Worm (Caenorhabditis elegans) whole organism, late embryonic: ENCODE data around the gene R13A5.10.
A peak's percentile ranks its signal among the peaks of the same experiment; 100 is the strongest.

Experiments
- C08G9.2 ChIP-seq: sonication (generic microtip); optimal IDR thresholded peaks from 2 replicates; lab custom pipeline; 2016; ENCODE audit warnings: mild to moderate bottlenecking, missing genetic modification characterization, moderate library complexity, missing compliant biosample characterization
- C38D4.7 ChIP-seq: fragments of 200-800 bp; sonication (Bioruptor generic); optimal IDR thresholded peaks from 2 replicates; lab custom pipeline; 2018; ENCODE audit warnings: mild to moderate bottlenecking, missing genetic modification characterization, moderate library complexity, missing compliant biosample characterization
- F13H6.1 ChIP-seq: sonication (generic microtip); optimal IDR thresholded peaks from 2 replicates; lab custom pipeline; 2016; ENCODE audit warnings: missing genetic modification characterization, missing compliant biosample characterization
- K09A11.1 ChIP-seq: sonication (generic microtip); optimal IDR thresholded peaks from 2 replicates; lab custom pipeline; 2017; ENCODE audit warnings: antibody characterized with exemption, mild to moderate bottlenecking, missing genetic modification characterization, missing compliant biosample characterization; ENCODE audit not compliant: insufficient read depth
- Y22D7AL.16 ChIP-seq: sonication (generic microtip); optimal IDR thresholded peaks from 2 replicates; lab custom pipeline; 2016; ENCODE audit warnings: missing genetic modification characterization, missing compliant biosample characterization
- ahr-1 ChIP-seq: sonication (generic microtip); optimal IDR thresholded peaks from 2 replicates; lab custom pipeline; 2016; ENCODE audit warnings: missing genetic modification characterization, missing compliant biosample characterization
- ama-1 ChIP-seq: fragments of 150-350 bp; optimal IDR thresholded peaks from 2 replicates; lab custom pipeline; 2014
- ceh-18 ChIP-seq: sonication (generic microtip); optimal IDR thresholded peaks from 2 replicates; lab custom pipeline; 2016; ENCODE audit warnings: missing genetic modification characterization, missing compliant biosample characterization
- ceh-2 ChIP-seq: sonication (generic microtip); optimal IDR thresholded peaks from 2 replicates; lab custom pipeline; 2016; ENCODE audit warnings: missing genotype, missing genetic modification characterization, missing compliant biosample characterization
- ceh-30 ChIP-seq: fragments of 150-350 bp; optimal IDR thresholded peaks from 2 replicates; lab custom pipeline; 2014; ENCODE audit warnings: missing biosample characterization, missing genetic modification characterization
- ceh-34 ChIP-seq: sonication (generic microtip); optimal IDR thresholded peaks from 2 replicates; lab custom pipeline; 2016; ENCODE audit warnings: mild to moderate bottlenecking, missing genetic modification characterization, missing compliant biosample characterization
- ceh-45 ChIP-seq: fragments of 200-800 bp; sonication (Bioruptor generic); IDR thresholded peaks from 2 replicates; pipeline ENCODE4 v1.3.6; 2022; ENCODE audit warnings: missing genetic modification reagents, missing genetic modification characterization, missing compliant biosample characterization
- ceh-48 ChIP-seq: sonication (generic microtip); optimal IDR thresholded peaks from 2 replicates; lab custom pipeline; 2016; ENCODE audit warnings: missing genetic modification characterization, inconsistent platforms, missing compliant biosample characterization
- che-1 ChIP-seq: sonication (generic microtip); optimal IDR thresholded peaks from 2 replicates; lab custom pipeline; 2016; ENCODE audit warnings: mild to moderate bottlenecking, missing genetic modification characterization, missing compliant biosample characterization
- dmd-4 ChIP-seq: sonication (generic microtip); optimal IDR thresholded peaks from 2 replicates; lab custom pipeline; 2016; ENCODE audit warnings: borderline replicate concordance, missing genetic modification characterization, missing compliant biosample characterization
- dve-1 ChIP-seq: sonication (generic microtip); optimal IDR thresholded peaks from 2 replicates; lab custom pipeline; 2017; ENCODE audit warnings: antibody characterized with exemption, mild to moderate bottlenecking, missing genetic modification characterization, missing compliant biosample characterization
- elt-2 ChIP-seq: sonication (generic microtip); optimal IDR thresholded peaks from 2 replicates; lab custom pipeline; 2016; ENCODE audit warnings: missing genetic modification reagents, missing genetic modification characterization, missing compliant biosample characterization
- elt-4 ChIP-seq: sonication (generic microtip); optimal IDR thresholded peaks from 2 replicates; lab custom pipeline; 2016; ENCODE audit warnings: missing genetic modification characterization, missing compliant biosample characterization
- eyg-1 ChIP-seq: sonication (generic microtip); optimal IDR thresholded peaks from 2 replicates; lab custom pipeline; 2016; ENCODE audit warnings: missing genotype, missing genetic modification characterization, missing compliant biosample characterization
- fax-1 ChIP-seq: sonication (generic microtip); optimal IDR thresholded peaks from 2 replicates; lab custom pipeline; 2016; ENCODE audit warnings: missing genotype, missing genetic modification characterization, missing compliant biosample characterization
- gmeb-2 ChIP-seq: sonication (generic microtip); optimal IDR thresholded peaks from 2 replicates; lab custom pipeline; 2016; ENCODE audit warnings: missing genetic modification characterization, inconsistent platforms, missing compliant biosample characterization
- hlh-13 ChIP-seq: fragments of 200-800 bp; sonication (Bioruptor generic); optimal IDR thresholded peaks from 2 replicates; lab custom pipeline; 2018; ENCODE audit warnings: mild to moderate bottlenecking, missing genetic modification characterization, missing compliant biosample characterization
- hlh-15 ChIP-seq: sonication (generic microtip); optimal IDR thresholded peaks from 2 replicates; lab custom pipeline; 2016; ENCODE audit warnings: missing genetic modification characterization, missing compliant biosample characterization
- hlh-6 ChIP-seq: sonication (generic microtip); optimal IDR thresholded peaks from 2 replicates; lab custom pipeline; 2016; ENCODE audit warnings: missing genotype, missing genetic modification characterization, missing compliant biosample characterization
- hlh-8 ChIP-seq: sonication (generic microtip); optimal IDR thresholded peaks from 2 replicates; lab custom pipeline; 2016; ENCODE audit warnings: missing genotype, missing genetic modification characterization, missing compliant biosample characterization
- lim-6 ChIP-seq: sonication (generic microtip); optimal IDR thresholded peaks from 2 replicates; lab custom pipeline; 2016; ENCODE audit warnings: missing genetic modification characterization, missing compliant biosample characterization
- lin-11 ChIP-seq: fragments of 200-800 bp; sonication (Bioruptor generic); optimal IDR thresholded peaks from 2 replicates; lab custom pipeline; 2018; ENCODE audit warnings: mild to moderate bottlenecking, missing genetic modification characterization, missing compliant biosample characterization
- madf-2 ChIP-seq: sonication (generic microtip); optimal IDR thresholded peaks from 2 replicates; lab custom pipeline; 2017; ENCODE audit warnings: missing genetic modification characterization, missing compliant biosample characterization
- mec-3 ChIP-seq: sonication (generic microtip); optimal IDR thresholded peaks from 2 replicates; lab custom pipeline; 2016; ENCODE audit warnings: borderline replicate concordance, missing genetic modification characterization, missing compliant biosample characterization
- nfya-1 ChIP-seq: sonication (generic microtip); optimal IDR thresholded peaks from 2 replicates; lab custom pipeline; 2017; ENCODE audit warnings: missing genetic modification characterization, mild to moderate bottlenecking, missing compliant biosample characterization, antibody characterized with exemption, moderate library complexity
- nhr-11 ChIP-seq: fragments of 150-350 bp; optimal IDR thresholded peaks from 2 replicates; lab custom pipeline; 2014; ENCODE audit warnings: missing biosample characterization, missing genetic modification characterization
- odd-2 ChIP-seq: sonication (generic microtip); optimal IDR thresholded peaks from 2 replicates; lab custom pipeline; 2017; ENCODE audit warnings: antibody characterized with exemption, mild to moderate bottlenecking, missing genetic modification characterization, missing compliant biosample characterization
- pag-3 ChIP-seq: sonication (generic microtip); optimal IDR thresholded peaks from 2 replicates; lab custom pipeline; 2016; ENCODE audit warnings: missing compliant biosample characterization, missing genetic modification characterization, borderline replicate concordance
- pha-2 ChIP-seq: sonication (generic microtip); optimal IDR thresholded peaks from 2 replicates; lab custom pipeline; 2017; ENCODE audit warnings: mild to moderate bottlenecking, missing genetic modification characterization, missing compliant biosample characterization
- pha-4 ChIP-seq: fragments of 150-350 bp; optimal IDR thresholded peaks from 2 replicates; lab custom pipeline; 2018; ENCODE audit warnings: missing biosample characterization, missing genetic modification reagents, missing genetic modification characterization
- pqm-1 ChIP-seq: sonication (generic microtip); optimal IDR thresholded peaks from 2 replicates; lab custom pipeline; 2016; ENCODE audit warnings: missing genetic modification characterization, missing compliant biosample characterization
- pros-1 ChIP-seq: fragments of 150-350 bp; optimal IDR thresholded peaks from 2 replicates; lab custom pipeline; 2014; ENCODE audit warnings: missing biosample characterization, missing genetic modification reagents, missing genetic modification characterization
- ref-2 ChIP-seq: sonication (generic microtip); optimal IDR thresholded peaks from 2 replicates; lab custom pipeline; 2016; ENCODE audit warnings: missing genetic modification characterization, missing compliant biosample characterization
- rnt-1 ChIP-seq: sonication (generic microtip); optimal IDR thresholded peaks from 2 replicates; lab custom pipeline; 2016; ENCODE audit warnings: missing genetic modification characterization, missing compliant biosample characterization
- sdc-2 ChIP-seq: sonication (generic microtip); optimal IDR thresholded peaks from 2 replicates; lab custom pipeline; 2016; ENCODE audit warnings: missing genotype, missing genetic modification characterization, missing compliant biosample characterization
- sox-2 ChIP-seq: fragments of 200-800 bp; sonication (Bioruptor generic); IDR thresholded peaks from 2 replicates; pipeline ENCODE4 v1.3.6; 2022; ENCODE audit warnings: missing genetic modification reagents, missing genetic modification characterization, missing compliant biosample characterization
- syd-9 ChIP-seq: sonication (generic microtip); optimal IDR thresholded peaks from 2 replicates; lab custom pipeline; 2016; ENCODE audit warnings: mild to moderate bottlenecking, missing genetic modification characterization, moderate library complexity, missing compliant biosample characterization
- tbx-2 ChIP-seq: sonication (generic microtip); optimal IDR thresholded peaks from 2 replicates; lab custom pipeline; 2016; ENCODE audit warnings: missing genetic modification characterization, missing compliant biosample characterization
- tbx-7 ChIP-seq: sonication (generic microtip); optimal IDR thresholded peaks from 2 replicates; lab custom pipeline; 2016; ENCODE audit warnings: missing genotype, missing genetic modification characterization, missing compliant biosample characterization
- ttx-3 ChIP-seq: sonication (generic microtip); optimal IDR thresholded peaks from 2 replicates; lab custom pipeline; 2016; ENCODE audit warnings: missing genetic modification reagents, missing genetic modification characterization, missing compliant biosample characterization
- unc-3 ChIP-seq, 2 experiments: fragments of 200-800 bp in 1 of 2; sonication (Bioruptor generic) in 1 of 2; sonication (generic microtip) in 1 of 2; conservative IDR thresholded peaks in 1 of 2; optimal IDR thresholded peaks in 1 of 2; 2 replicates each; pipeline versions ENCODE4 v1.3.6 to Lab custom; 2016 to 2022; ENCODE audit warnings: missing compliant biosample characterization in 2 of 2, missing genetic modification characterization in 2 of 2, missing genetic modification reagents in 1 of 2
- unc-42 ChIP-seq: sonication (generic microtip); optimal IDR thresholded peaks from 2 replicates; lab custom pipeline; 2016; ENCODE audit warnings: missing genotype, missing genetic modification characterization, missing compliant biosample characterization
- unc-55 ChIP-seq: sonication (generic microtip); optimal IDR thresholded peaks from 2 replicates; lab custom pipeline; 2017; ENCODE audit warnings: missing biosample characterization, missing genetic modification reagents, missing genetic modification characterization
- unc-86 ChIP-seq: sonication (generic microtip); optimal IDR thresholded peaks from 2 replicates; lab custom pipeline; 2016; ENCODE audit warnings: missing genetic modification characterization, missing compliant biosample characterization
- ztf-16 ChIP-seq: sonication (generic microtip); optimal IDR thresholded peaks from 2 replicates; lab custom pipeline; 2017; ENCODE audit warnings: missing genetic modification characterization, missing compliant biosample characterization

Gene R13A5.10

DNA sequence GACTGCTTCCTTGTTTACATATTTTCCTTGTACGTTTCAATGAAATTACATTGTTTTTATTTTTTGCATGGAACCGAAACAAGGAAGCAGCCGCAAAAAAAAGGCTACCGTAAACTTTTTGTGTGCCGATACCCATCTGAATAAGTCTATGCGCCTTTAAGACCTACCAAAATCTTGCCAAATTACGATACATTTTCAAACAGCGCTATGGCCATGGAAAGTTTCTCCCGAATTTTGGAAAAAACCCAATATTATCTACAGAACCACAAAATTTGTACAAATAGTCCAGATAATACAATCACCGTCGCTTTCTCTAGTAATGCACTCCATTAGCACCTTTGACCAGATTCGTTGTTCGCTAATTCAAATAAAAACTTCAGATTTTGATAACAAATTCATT lies 11.1 kb downstream of the R13A5.10 start:
- TF ChIP-seq madf-2 (tag; lab: Kevin White, UChicago), result no peak
- no peak for TF ChIP-seq sdc-2 (tag; lab: Kevin White, UChicago)
- TF ChIP-seq ztf-16 (tag; lab: Kevin White, UChicago), result no peak

DNA sequence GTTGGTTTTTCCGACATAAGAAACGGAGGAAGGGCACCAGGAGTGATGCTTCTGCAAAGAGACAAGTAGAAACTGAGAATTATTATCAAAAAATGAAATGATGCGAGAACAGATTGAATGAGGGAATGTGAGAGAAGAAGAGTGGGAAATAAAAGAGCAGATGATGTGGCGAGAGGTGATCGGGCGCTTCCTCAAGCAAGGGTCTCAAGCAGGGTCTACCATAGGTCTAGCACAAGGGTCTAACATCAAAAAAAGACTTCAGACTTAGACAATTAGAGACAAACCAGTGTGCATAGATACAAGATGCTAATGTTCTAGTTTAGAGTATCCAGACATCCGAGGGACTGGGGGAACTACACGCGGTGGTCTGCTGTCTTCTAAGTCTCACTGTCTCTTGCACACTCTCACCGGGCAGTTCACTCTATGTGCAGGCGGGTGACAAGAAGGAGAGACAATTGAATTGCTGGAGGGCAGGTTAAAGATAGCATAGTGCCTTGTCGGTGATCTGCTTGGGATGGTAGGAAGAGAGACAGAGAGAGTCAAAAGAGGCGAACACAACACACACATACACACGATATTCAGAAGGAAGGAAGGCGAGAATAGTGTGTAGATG lies 12.6 kb downstream of the R13A5.10 start, which contains the start of gene R13A5.7:
R13A5.7 (minus strand) TSS at position 51 of the 613 bp plus-strand sequence.
- no peak for TF ChIP-seq unc-86 (tag; lab: Kevin White, UChicago)
- TF ChIP-seq C38D4.7, result no peak
- no peak for TF ChIP-seq ahr-1 (tag; lab: Kevin White, UChicago)
- peak; percentile 90 for TF ChIP-seq unc-55 (GFP tag; lab: Kevin White, UChicago)
- no peak for TF ChIP-seq ceh-45 (GFP tag; lab: Robert Waterston, UW)
- no peak for TF ChIP-seq hlh-13 (GFP tag; lab: Kevin White, UChicago)
- TF ChIP-seq ceh-2 (tag; lab: Kevin White, UChicago), result peak; percentile 40
- peak; percentile 83 for TF ChIP-seq nfya-1
- TF ChIP-seq eyg-1 (tag; lab: Kevin White, UChicago), result no peak
- no peak for TF ChIP-seq nhr-11 (tag; lab: Kevin White, UChicago)
- TF ChIP-seq ref-2, result peak; percentile 9
- no peak for TF ChIP-seq pha-4 (tag; lab: Kevin White, UChicago)
- TF ChIP-seq hlh-8, result no peak
- TF ChIP-seq che-1, result no peak
- TF ChIP-seq hlh-6 (tag; lab: Kevin White, UChicago), result peak; percentile 48
- TF ChIP-seq syd-9 (tag; lab: Kevin White, UChicago), result peak; percentile 13
- TF ChIP-seq ceh-48 (tag; lab: Kevin White, UChicago), result no peak
- no peak for TF ChIP-seq Y22D7AL.16
- no peak for TF ChIP-seq mec-3 (tag; lab: Kevin White, UChicago)
- peak; percentile 2 for TF ChIP-seq dmd-4 (tag; lab: Kevin White, UChicago)
- no peak for TF ChIP-seq sox-2
- no peak for TF ChIP-seq madf-2 (tag; lab: Kevin White, UChicago)
- TF ChIP-seq lim-6 (tag; lab: Kevin White, UChicago), result no peak
- TF ChIP-seq hlh-15 (tag; lab: Kevin White, UChicago), result no peak
- TF ChIP-seq unc-42, result peak; percentile 59
- no peak for TF ChIP-seq elt-4 (tag; lab: Kevin White, UChicago)
- TF ChIP-seq ceh-34, result peak; percentile 78
- TF ChIP-seq C08G9.2 (tag; lab: Kevin White, UChicago), result no peak
- TF ChIP-seq pag-3 (tag; lab: Kevin White, UChicago), result no peak
- no peak for TF ChIP-seq K09A11.1
- TF ChIP-seq gmeb-2 (tag; lab: Kevin White, UChicago), result no peak
- TF ChIP-seq unc-3 (GFP tag; conservative IDR thresholded peaks at IDR 0.05; lab: Robert Waterston, UW), result no peak
- no peak for TF ChIP-seq unc-3 (tag; optimal IDR thresholded peaks at IDR 0.05; lab: Kevin White, UChicago)
- no peak for TF ChIP-seq rnt-1 (tag; lab: Kevin White, UChicago)
- no peak for TF ChIP-seq fax-1 (tag; lab: Kevin White, UChicago)
- TF ChIP-seq elt-2, result peak; percentile 33
- TF ChIP-seq lin-11, result no peak
- TF ChIP-seq ceh-18 (tag; lab: Kevin White, UChicago), result peak; percentile 43
- peak; percentile 41 for TF ChIP-seq sdc-2 (tag; lab: Kevin White, UChicago)
- peak; percentile 56 for TF ChIP-seq F13H6.1 (tag; lab: Kevin White, UChicago)
- no peak for TF ChIP-seq ttx-3 (tag; lab: Kevin White, UChicago)
- TF ChIP-seq tbx-2 (tag; lab: Kevin White, UChicago), result peak; percentile 83
- TF ChIP-seq tbx-7 (tag; lab: Kevin White, UChicago), result no peak
- peak; percentile 70 for TF ChIP-seq pros-1 (tag; lab: Kevin White, UChicago)
- TF ChIP-seq pha-2, result no peak
- TF ChIP-seq ceh-30 (tag; lab: Kevin White, UChicago), result no peak
- no peak for TF ChIP-seq ama-1 (lab: Kevin White, UChicago)
- peak; percentile 25 for TF ChIP-seq dve-1
- TF ChIP-seq pqm-1 (tag; lab: Kevin White, UChicago), result no peak
- TF ChIP-seq ztf-16 (tag; lab: Kevin White, UChicago), result no peak
- no peak for TF ChIP-seq odd-2
